Worm (Caenorhabditis elegans) whole organism, young adult: ENCODE results near the gene F15G9.1.

Experiments used
- F57A8.1 ChIP-seq: fragments of 200-800 bp; sonication (Bioruptor generic); optimal IDR thresholded peaks from 2 replicates; lab custom pipeline; 2018; ENCODE audit warnings: mild to moderate bottlenecking, missing genetic modification characterization, moderate library complexity, missing compliant biosample characterization
- ama-1 ChIP-seq, 3 experiments: fragments of 150-350 bp in 1 of 3; sonication (generic microtip) in 2 of 3; optimal IDR thresholded peaks; 2 replicates each; lab custom pipeline; 2014 to 2018; ENCODE audit warnings: missing biosample characterization in 2 of 3, missing genetic modification characterization in 2 of 3, missing genetic modification reagents in 2 of 3

- TF ChIP-seq F57A8.1 (no peak), ama-1 (optimal IDR thresholded peaks at IDR 0.05; lab: Kevin White, UChicago) (no peak), ama-1 (GFP tag; optimal IDR thresholded peaks at IDR 0.05; lab: Kevin White, UChicago) (no peak)
Measured at ce11 chrX:9702790-9703189, 3.4 kb upstream of the F15G9.1 start.
